Worm (Caenorhabditis elegans) whole organism, L4/young adult: ENCODE data around the gene esyt-2.

Experiments used
- W03F9.2 ChIP-seq: fragments of 150-350 bp; optimal IDR thresholded peaks from 2 replicates; lab custom pipeline; 2014; ENCODE audit warnings: missing biosample characterization, missing genetic modification characterization
- dao-5 ChIP-seq: sonication (generic microtip); optimal IDR thresholded peaks from 2 replicates; lab custom pipeline; 2016; ENCODE audit warnings: missing genotype, missing genetic modification characterization, moderate library complexity, missing compliant biosample characterization
- him-1 ChIP-seq: sonication (generic microtip); optimal IDR thresholded peaks from 2 replicates; lab custom pipeline; 2016; ENCODE audit warnings: missing genotype, missing genetic modification reagents, missing genetic modification characterization, missing compliant biosample characterization

ce11 chrIII:6176761-6177160, 54.0 kb downstream of the esyt-2 start, which contains the start of gene F42A10.6:
- no peak for TF ChIP-seq W03F9.2
- TF ChIP-seq dao-5, result no peak
- no peak for TF ChIP-seq him-1
